Worm (Caenorhabditis elegans): ENCODE measurements around the gene C26B9.6.

The C26B9.6 gene

ce11 chrX:5319214-5319838, 15.9 kb downstream of the C26B9.6 start (continued):
- TF ChIP-seq C04F5.9 (tag; optimal IDR thresholded peaks at IDR 0.05) (no peak), skn-1 (tag; optimal IDR thresholded peaks at IDR 0.05) (no peak), unc-86 (tag; optimal IDR thresholded peaks at IDR 0.05) (no peak), fkh-8 (tag; optimal IDR thresholded peaks at IDR 0.05) (no peak), nhr-71 (tag; optimal IDR thresholded peaks at IDR 0.05) (peak; percentile 56), alr-1 (tag; optimal IDR thresholded peaks at IDR 0.05; ENCODE audit: borderline replicate concordance) (no peak), irx-1 (tag; optimal IDR thresholded peaks at IDR 0.05) (no peak), ceh-63 (GFP tag; optimal IDR thresholded peaks at IDR 0.05) (no peak), lin-39 (tag; optimal IDR thresholded peaks at IDR 0.05) (no peak), tlp-1 (tag; optimal IDR thresholded peaks at IDR 0.05) (no peak), hpl-2 (GFP tag; optimal IDR thresholded peaks at IDR 0.05) (no peak), lsy-2 (tag; optimal IDR thresholded peaks at IDR 0.05) (peak in 1 of 2 experiments; percentile 50), efl-3 (GFP tag; optimal IDR thresholded peaks at IDR 0.05) (no peak), vab-15 (tag; optimal IDR thresholded peaks at IDR 0.05) (no peak), sox-4 (tag; optimal IDR thresholded peaks at IDR 0.05) (no peak), mab-9 (GFP tag; IDR thresholded peaks at IDR 0.05) (no peak), nhr-47 (tag; optimal IDR thresholded peaks at IDR 0.05) (peak; percentile 70), aha-1 (tag; optimal IDR thresholded peaks at IDR 0.05) (no peak), C34B4.2 (tag; optimal IDR thresholded peaks at IDR 0.05) (no peak), dpl-1 (GFP tag; optimal IDR thresholded peaks at IDR 0.05) (no peak), lin-35 (GFP tag; optimal IDR thresholded peaks at IDR 0.05) (peak in 1 of 2 experiments; percentile 57), ceh-90 (tag; optimal IDR thresholded peaks at IDR 0.05) (no peak), lir-3 (tag; optimal IDR thresholded peaks at IDR 0.05; ENCODE audit: poor library complexity) (peak; percentile 45), sptf-1 (tag; optimal IDR thresholded peaks at IDR 0.05) (no peak), mep-1 (tag; optimal IDR thresholded peaks at IDR 0.05) (peak; percentile 4), Y116A8C.19 (tag; optimal IDR thresholded peaks at IDR 0.05; ENCODE audit: borderline replicate concordance) (no peak), isw-1 (GFP tag; IDR thresholded peaks at IDR 0.05) (no peak), nhr-19 (GFP tag; conservative IDR thresholded peaks at IDR 0.05) (peak; percentile 57), ztf-4 (tag; optimal IDR thresholded peaks at IDR 0.05) (peak; percentile 12), swsn-7 (tag; optimal IDR thresholded peaks at IDR 0.05) (peak; percentile 49), ama-1 (optimal IDR thresholded peaks at IDR 0.05) (no peak), nhr-77 (tag; optimal IDR thresholded peaks at IDR 0.05) (peak; percentile 18), lin-15B (tag; optimal IDR thresholded peaks at IDR 0.05) (no peak), snpc-4 (tag; optimal IDR thresholded peaks at IDR 0.05) (no peak), egl-13 (tag; optimal IDR thresholded peaks at IDR 0.05) (no peak), nhr-76 (tag; optimal IDR thresholded peaks at IDR 0.05) (no peak), ceh-82 (tag; optimal IDR thresholded peaks at IDR 0.05) (peak in 2 of 3 experiments; percentile 17 to 44), elt-3 (tag; optimal IDR thresholded peaks at IDR 0.05) (peak in 2 of 6 experiments; percentile 24 to 28), lin-13 (GFP tag; optimal IDR thresholded peaks at IDR 0.05) (no peak), unc-98 (GFP tag; IDR thresholded peaks at IDR 0.05) (no peak), aly-2 (tag; optimal IDR thresholded peaks at IDR 0.05) (peak; percentile 26), egl-27 (tag; optimal IDR thresholded peaks at IDR 0.05) (no peak), F16B12.6 (tag; optimal IDR thresholded peaks at IDR 0.05) (no peak), nhr-90 (tag; optimal IDR thresholded peaks at IDR 0.05; ENCODE audit: poor library complexity) (peak; percentile 27), lin-14 (GFP tag; optimal IDR thresholded peaks at IDR 0.05) (peak; percentile 39), dsc-1 (tag; optimal IDR thresholded peaks at IDR 0.05) (peak; percentile 71), snu-23 (GFP tag; optimal IDR thresholded peaks at IDR 0.05) (peak; percentile 68), fkh-10 (GFP tag; optimal IDR thresholded peaks at IDR 0.05) (no peak), ceh-88 (GFP tag; IDR thresholded peaks at IDR 0.05) (no peak), sup-37 (GFP tag; optimal IDR thresholded peaks at IDR 0.05) (no peak), pag-3 (tag; optimal IDR thresholded peaks at IDR 0.05; ENCODE audit: borderline replicate concordance, insufficient read depth) (no peak), hlh-17 (GFP tag; optimal IDR thresholded peaks at IDR 0.05; ENCODE audit: borderline replicate concordance) (no peak)
